Worm (Caenorhabditis elegans) whole organism, L2 larva: ENCODE results near the gene C49C8.2.

Experiments
- C34F6.9 ChIP-seq: fragments of 150-350 bp; optimal IDR thresholded peaks from 2 replicates; lab custom pipeline; 2014; ENCODE audit warnings: missing biosample characterization, missing genetic modification characterization
- F13H6.1 ChIP-seq: sonication (generic microtip); optimal IDR thresholded peaks from 2 replicates; lab custom pipeline; 2016; ENCODE audit warnings: missing genetic modification characterization, missing compliant biosample characterization
- R02D3.7 ChIP-seq: fragments of 150-350 bp; optimal IDR thresholded peaks from 2 replicates; lab custom pipeline; 2014; ENCODE audit warnings: missing biosample characterization, missing genetic modification characterization
- ZK546.5 ChIP-seq: sonication (generic microtip); optimal IDR thresholded peaks from 2 replicates; lab custom pipeline; 2017; ENCODE audit warnings: missing biosample characterization, missing genetic modification characterization
- aly-2 ChIP-seq: fragments of 150-350 bp; optimal IDR thresholded peaks from 2 replicates; lab custom pipeline; 2014; ENCODE audit warnings: missing biosample characterization, missing genetic modification characterization
- ama-1 ChIP-seq: fragments of 150-350 bp; optimal IDR thresholded peaks from 2 replicates; lab custom pipeline; 2018; ENCODE audit warnings: inconsistent platforms
- blmp-1 ChIP-seq: sonication (generic microtip); optimal IDR thresholded peaks from 2 replicates; lab custom pipeline; 2017; ENCODE audit warnings: missing genetic modification characterization, mild to moderate bottlenecking, missing compliant biosample characterization, antibody characterized with exemption, moderate library complexity; ENCODE audit not compliant: insufficient read depth
- ceh-16 ChIP-seq: fragments of 150-350 bp; optimal IDR thresholded peaks from 2 replicates; lab custom pipeline; 2014; ENCODE audit warnings: missing biosample characterization, missing genetic modification characterization
- crh-2 ChIP-seq: sonication (generic microtip); optimal IDR thresholded peaks from 2 replicates; lab custom pipeline; 2017; ENCODE audit warnings: missing biosample characterization, missing genetic modification characterization
- dmd-4 ChIP-seq: sonication (generic microtip); optimal IDR thresholded peaks from 2 replicates; lab custom pipeline; 2017; ENCODE audit warnings: missing biosample characterization, missing genetic modification characterization
- egl-27 ChIP-seq: sonication (generic microtip); optimal IDR thresholded peaks from 3 replicates; lab custom pipeline; 2017; ENCODE audit warnings: missing biosample characterization, missing genetic modification reagents, missing genetic modification characterization
- elt-3 ChIP-seq: sonication (generic microtip); optimal IDR thresholded peaks from 2 replicates; lab custom pipeline; 2017; ENCODE audit warnings: missing biosample characterization, missing genetic modification characterization
- fos-1 ChIP-seq: fragments of 150-350 bp; optimal IDR thresholded peaks from 2 replicates; lab custom pipeline; 2014; ENCODE audit warnings: missing biosample characterization, missing genetic modification characterization
- gmeb-1 ChIP-seq: fragments of 150-350 bp; optimal IDR thresholded peaks from 2 replicates; lab custom pipeline; 2014; ENCODE audit warnings: missing biosample characterization, missing genetic modification characterization
- lin-39 ChIP-seq: fragments of 150-350 bp; optimal IDR thresholded peaks from 2 replicates; lab custom pipeline; 2014; ENCODE audit warnings: missing biosample characterization, missing genetic modification reagents, missing genetic modification characterization
- lsy-2 ChIP-seq, 2 experiments: fragments of 150-350 bp in 1 of 2; sonication (generic microtip) in 1 of 2; optimal IDR thresholded peaks; 2 replicates each; lab custom pipeline; 2014 to 2017; ENCODE audit warnings: missing biosample characterization in 2 of 2, missing genetic modification characterization in 2 of 2
- mab-5 ChIP-seq: fragments of 150-350 bp; optimal IDR thresholded peaks from 2 replicates; lab custom pipeline; 2014; ENCODE audit warnings: missing biosample characterization, missing genetic modification characterization
- mbf-1 ChIP-seq: sonication (generic microtip); optimal IDR thresholded peaks from 2 replicates; lab custom pipeline; 2017; ENCODE audit warnings: missing biosample characterization, missing genetic modification characterization
- nhr-10 ChIP-seq: sonication (generic microtip); optimal IDR thresholded peaks from 2 replicates; lab custom pipeline; 2017; ENCODE audit warnings: missing biosample characterization, missing genetic modification characterization
- nhr-11 ChIP-seq: fragments of 150-350 bp; optimal IDR thresholded peaks from 2 replicates; lab custom pipeline; 2014; ENCODE audit warnings: missing biosample characterization, missing genetic modification characterization
- nhr-129 ChIP-seq: fragments of 150-350 bp; optimal IDR thresholded peaks from 2 replicates; lab custom pipeline; 2014; ENCODE audit warnings: missing biosample characterization, missing genetic modification characterization
- nhr-237 ChIP-seq: fragments of 150-350 bp; optimal IDR thresholded peaks from 2 replicates; lab custom pipeline; 2014; ENCODE audit warnings: missing biosample characterization, missing genetic modification characterization
- nhr-25 ChIP-seq: fragments of 150-350 bp; sonication (generic microtip); optimal IDR thresholded peaks from 3 replicates; lab custom pipeline; 2014; ENCODE audit warnings: missing biosample characterization, missing genetic modification characterization
- nhr-6 ChIP-seq: fragments of 150-350 bp; optimal IDR thresholded peaks from 2 replicates; lab custom pipeline; 2014; ENCODE audit warnings: missing biosample characterization, missing genetic modification characterization
- nhr-77 ChIP-seq: fragments of 150-350 bp; optimal IDR thresholded peaks from 2 replicates; lab custom pipeline; 2014; ENCODE audit warnings: missing biosample characterization, missing genetic modification characterization
- peb-1 ChIP-seq: fragments of 150-350 bp; optimal IDR thresholded peaks from 2 replicates; lab custom pipeline; 2014; ENCODE audit warnings: missing biosample characterization, missing genetic modification characterization
- skn-1 ChIP-seq: sonication (generic microtip); optimal IDR thresholded peaks from 2 replicates; lab custom pipeline; 2017; ENCODE audit warnings: missing biosample characterization, missing genetic modification characterization
- sma-9 ChIP-seq, 2 experiments: fragments of 150-350 bp in 1 of 2; sonication (generic microtip) in 1 of 2; optimal IDR thresholded peaks; 2 replicates each; lab custom pipeline; 2014 to 2016; ENCODE audit warnings: missing genetic modification characterization in 2 of 2, mild to moderate bottlenecking in 1 of 2, missing biosample characterization in 1 of 2, missing compliant biosample characterization in 1 of 2, missing genetic modification reagents in 1 of 2, moderate library complexity in 1 of 2
- unc-39 ChIP-seq: fragments of 150-350 bp; optimal IDR thresholded peaks from 2 replicates; lab custom pipeline; 2014; ENCODE audit warnings: missing biosample characterization, missing genetic modification characterization
- unc-55 ChIP-seq: fragments of 150-350 bp; sonication (generic microtip); optimal IDR thresholded peaks from 3 replicates; lab custom pipeline; 2014; ENCODE audit warnings: missing biosample characterization, missing genetic modification reagents, missing genetic modification characterization
- unc-62 ChIP-seq: fragments of 150-350 bp; optimal IDR thresholded peaks from 2 replicates; lab custom pipeline; 2014; ENCODE audit warnings: missing biosample characterization, missing genetic modification reagents, missing genetic modification characterization
- ztf-1 ChIP-seq: fragments of 200-800 bp; sonication (Bioruptor generic); conservative IDR thresholded peaks from 2 replicates; pipeline ENCODE4 v1.3.6; 2022; ENCODE audit warnings: missing genetic modification characterization, missing compliant biosample characterization
- ztf-11 ChIP-seq: sonication (generic microtip); optimal IDR thresholded peaks from 2 replicates; lab custom pipeline; 2017; ENCODE audit warnings: missing biosample characterization, missing genetic modification characterization

The C49C8.2 gene

ce11 chrIV:8650696-8651095, at the start of gene C49C8.2:
Gene C49C8.2 (plus strand): TSS chrIV:8651088.
- TF ChIP-seq skn-1 (tag; lab: Kevin White, UChicago), result peak; percentile 57
- peak; percentile 17 for TF ChIP-seq gmeb-1 (tag; lab: Kevin White, UChicago)
- TF ChIP-seq fos-1 (tag; lab: Kevin White, UChicago), result peak; percentile 55
- peak; percentile 20 for TF ChIP-seq crh-2 (tag; lab: Kevin White, UChicago)
- TF ChIP-seq sma-9 (GFP tag; optimal IDR thresholded peaks at IDR 0.05; lab: Kevin White, UChicago), result no peak
- no peak for TF ChIP-seq sma-9 (tag; optimal IDR thresholded peaks at IDR 0.05; lab: Kevin White, UChicago)
- no peak for TF ChIP-seq nhr-10
- no peak for TF ChIP-seq nhr-129
- TF ChIP-seq R02D3.7 (tag; lab: Kevin White, UChicago), result no peak
- peak; percentile 20 for TF ChIP-seq C34F6.9
- TF ChIP-seq lin-39 (tag; lab: Kevin White, UChicago), result no peak
- TF ChIP-seq, all 48 proteins: peak for 5

- TF ChIP-seq mab-5 (tag; lab: Kevin White, UChicago) (no peak), fos-1 (tag; lab: Kevin White, UChicago) (no peak), nhr-237 (tag; lab: Kevin White, UChicago) (no peak), nhr-11 (tag; lab: Kevin White, UChicago) (no peak), ZK546.5 (tag; lab: Kevin White, UChicago) (no peak), crh-2 (tag; lab: Kevin White, UChicago) (no peak), unc-39 (tag; lab: Kevin White, UChicago) (no peak), ztf-1 (no peak), peb-1 (tag; lab: Kevin White, UChicago) (no peak), nhr-129 (no peak), aly-2 (tag; lab: Kevin White, UChicago) (no peak), elt-3 (tag; lab: Kevin White, UChicago) (no peak), dmd-4 (tag; lab: Kevin White, UChicago) (no peak), ceh-16 (no peak), blmp-1 (tag; lab: Kevin White, UChicago) (no peak), sma-9 (GFP tag; optimal IDR thresholded peaks at IDR 0.05; lab: Kevin White, UChicago) (no peak), sma-9 (tag; optimal IDR thresholded peaks at IDR 0.05; lab: Kevin White, UChicago) (no peak), R02D3.7 (tag; lab: Kevin White, UChicago) (no peak), lsy-2 (tag; optimal IDR thresholded peaks at IDR 0.05; lab: Kevin White, UChicago) (no peak), C34F6.9 (no peak), nhr-77 (no peak)
These were observed 48.0 kb upstream of the C49C8.2 start, which contains the start of gene Y59H11AR.10 for ce11 chrIV:8602877-8603276. Gene Y59H11AR.10 (plus strand): TSS chrIV:8603177.

DNA sequence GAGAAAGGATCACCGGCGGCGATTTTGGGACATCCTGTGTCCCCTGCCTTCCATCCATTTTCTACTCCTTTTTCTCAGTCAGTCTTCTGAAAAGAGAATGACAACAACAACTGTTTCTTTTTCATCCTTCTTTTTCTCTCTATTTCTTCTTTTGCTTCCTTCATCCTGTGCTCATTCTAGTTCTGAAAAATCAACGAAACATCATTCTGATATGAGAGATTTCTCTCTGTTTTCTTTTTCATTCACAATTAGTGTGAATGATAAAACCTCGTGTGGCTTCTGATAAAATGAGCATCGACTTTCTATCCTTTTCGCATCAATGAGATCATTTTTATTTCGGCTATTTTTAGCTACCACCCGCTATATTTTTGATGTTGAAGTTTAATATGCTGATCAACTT, 45.7 kb upstream of the C49C8.2 start:
- TF ChIP-seq C34F6.9 (peak; percentile 66), F13H6.1 (tag; lab: Kevin White, UChicago) (peak; percentile 33), blmp-1 (tag; lab: Kevin White, UChicago) (no peak), sma-9 (GFP tag; optimal IDR thresholded peaks at IDR 0.05; lab: Kevin White, UChicago) (peak; percentile 67), sma-9 (tag; optimal IDR thresholded peaks at IDR 0.05; lab: Kevin White, UChicago) (no peak), lsy-2 (tag; optimal IDR thresholded peaks at IDR 0.05; lab: Kevin White, UChicago) (peak in 1 of 2 experiments; percentile 49), ama-1 (lab: Kevin White, UChicago) (no peak), nhr-129 (peak; percentile 48), nhr-6 (tag; lab: Kevin White, UChicago) (peak; percentile 13)

DNA sequence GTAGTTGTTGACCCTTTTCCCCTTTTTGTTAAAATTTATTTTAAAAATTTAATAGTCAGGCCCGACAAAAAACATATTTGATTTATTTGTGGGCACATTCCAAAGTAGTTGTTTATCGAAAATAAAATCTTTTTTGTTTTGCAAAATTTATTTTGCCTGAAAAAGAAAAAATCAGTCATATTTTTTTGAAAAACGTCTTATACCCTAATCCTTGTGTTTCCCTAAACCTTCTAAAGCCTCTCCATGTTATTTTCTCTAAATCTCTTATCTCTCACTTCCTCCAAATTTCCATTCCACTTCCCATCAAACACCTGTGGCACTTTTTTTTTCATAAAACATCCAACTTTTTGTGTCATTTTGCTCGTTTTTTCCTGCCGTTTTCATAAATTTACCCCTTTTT, 42.7 kb upstream of the C49C8.2 start:
- TF ChIP-seq sma-9 (GFP tag; optimal IDR thresholded peaks at IDR 0.05; lab: Kevin White, UChicago), result no peak
- TF ChIP-seq sma-9 (tag; optimal IDR thresholded peaks at IDR 0.05; lab: Kevin White, UChicago), result no peak
- TF ChIP-seq unc-55, result peak; percentile 68
- TF ChIP-seq lin-39 (tag; lab: Kevin White, UChicago), result no peak
- TF ChIP-seq mab-5 (tag; lab: Kevin White, UChicago), result peak; percentile 17

- TF ChIP-seq ztf-11 (tag; lab: Kevin White, UChicago) (no peak), blmp-1 (tag; lab: Kevin White, UChicago) (no peak), R02D3.7 (tag; lab: Kevin White, UChicago) (no peak), nhr-25 (no peak), aly-2 (tag; lab: Kevin White, UChicago) (no peak), elt-3 (tag; lab: Kevin White, UChicago) (no peak), gmeb-1 (tag; lab: Kevin White, UChicago) (no peak), ama-1 (lab: Kevin White, UChicago) (no peak), nhr-6 (tag; lab: Kevin White, UChicago) (no peak), nhr-11 (tag; lab: Kevin White, UChicago) (no peak), crh-2 (tag; lab: Kevin White, UChicago) (no peak), ZK546.5 (tag; lab: Kevin White, UChicago) (no peak), unc-62 (GFP tag; lab: Kevin White, UChicago) (no peak), skn-1 (tag; lab: Kevin White, UChicago) (no peak), egl-27 (tag; lab: Kevin White, UChicago) (no peak), mbf-1 (tag; lab: Kevin White, UChicago) (no peak)
These were observed 42.0 kb upstream of the C49C8.2 start, which contains the start of gene F42A9.6 for ce11 chrIV:8608934-8609333. Gene F42A9.6 (plus strand): TSS chrIV:8609234.
